Worm (Caenorhabditis elegans) whole organism, late embryonic: Measurements from ENCODE around the gene fbxa-211.

Source experiments
- ceh-18 ChIP-seq: sonication (generic microtip); optimal IDR thresholded peaks from 2 replicates; lab custom pipeline; 2016; ENCODE audit warnings: missing genetic modification characterization, missing compliant biosample characterization
- ceh-19 ChIP-seq: fragments of 200-800 bp; sonication (Bioruptor generic); optimal IDR thresholded peaks from 2 replicates; lab custom pipeline; 2018; ENCODE audit warnings: mild to moderate bottlenecking, missing genetic modification characterization, missing compliant biosample characterization
- ceh-34 ChIP-seq: sonication (generic microtip); optimal IDR thresholded peaks from 2 replicates; lab custom pipeline; 2016; ENCODE audit warnings: mild to moderate bottlenecking, missing genetic modification characterization, missing compliant biosample characterization
- gmeb-2 ChIP-seq: sonication (generic microtip); optimal IDR thresholded peaks from 2 replicates; lab custom pipeline; 2016; ENCODE audit warnings: missing genetic modification characterization, inconsistent platforms, missing compliant biosample characterization
- hlh-30 ChIP-seq: sonication (generic microtip); optimal IDR thresholded peaks from 2 replicates; lab custom pipeline; 2017; ENCODE audit warnings: antibody characterized with exemption, missing genetic modification characterization, missing compliant biosample characterization; ENCODE audit not compliant: insufficient read depth
- nfya-1 ChIP-seq: sonication (generic microtip); optimal IDR thresholded peaks from 2 replicates; lab custom pipeline; 2017; ENCODE audit warnings: missing genetic modification characterization, mild to moderate bottlenecking, missing compliant biosample characterization, antibody characterized with exemption, moderate library complexity
- pha-2 ChIP-seq: sonication (generic microtip); optimal IDR thresholded peaks from 2 replicates; lab custom pipeline; 2017; ENCODE audit warnings: mild to moderate bottlenecking, missing genetic modification characterization, missing compliant biosample characterization
- pros-1 ChIP-seq: fragments of 150-350 bp; optimal IDR thresholded peaks from 2 replicates; lab custom pipeline; 2014; ENCODE audit warnings: missing biosample characterization, missing genetic modification reagents, missing genetic modification characterization
- tbx-2 ChIP-seq: sonication (generic microtip); optimal IDR thresholded peaks from 2 replicates; lab custom pipeline; 2016; ENCODE audit warnings: missing genetic modification characterization, missing compliant biosample characterization
- ztf-16 ChIP-seq: sonication (generic microtip); optimal IDR thresholded peaks from 2 replicates; lab custom pipeline; 2017; ENCODE audit warnings: missing genetic modification characterization, missing compliant biosample characterization

ce11 chrV:18128545-18128944, 1.2 kb downstream of the fbxa-211 start:
- TF ChIP-seq ceh-18 (tag; lab: Kevin White, UChicago): no peak
- TF ChIP-seq hlh-30: no peak
- TF ChIP-seq ceh-19 (GFP tag; lab: Kevin White, UChicago): no peak
- TF ChIP-seq nfya-1 (tag; lab: Kevin White, UChicago): no peak
- no peak for TF ChIP-seq pha-2 (tag; lab: Kevin White, UChicago)
- no peak for TF ChIP-seq gmeb-2 (tag; lab: Kevin White, UChicago)
- TF ChIP-seq tbx-2 (tag; lab: Kevin White, UChicago): no peak
- TF ChIP-seq ceh-34 (tag; lab: Kevin White, UChicago): no peak
- TF ChIP-seq pros-1: no peak
- TF ChIP-seq ztf-16: no peak
